Fruit fly (Drosophila melanogaster) whole organism, embryonic: ENCODE results near the gene vsg.

ENCODE experiments used
- CG10543 ChIP-seq: fragments of 200-800 bp; sonication (Bioruptor generic); optimal IDR thresholded peaks from 3 replicates; lab custom pipeline; 2017; ENCODE audit warnings: missing biosample characterization, mild to moderate bottlenecking, missing genetic modification characterization, moderate library complexity
- CG10959 ChIP-seq: fragments of 200-800 bp; sonication (Bioruptor generic); IDR thresholded peaks from 2 replicates; pipeline ENCODE4 v1.3.6; 2022; ENCODE audit warnings: missing biosample characterization, missing genetic modification characterization
- CG11398 ChIP-seq: fragments of 200-800 bp; sonication (Bioruptor generic); optimal IDR thresholded peaks from 2 replicates; lab custom pipeline; 2016; ENCODE audit warnings: missing biosample characterization, missing genetic modification characterization
- CG11696 ChIP-seq: fragments of 200-800 bp; sonication (Bioruptor generic); IDR thresholded peaks from 2 replicates; pipeline ENCODE4 v1.3.6; 2022; ENCODE audit warnings: missing biosample characterization, missing genetic modification characterization
- CG11723 ChIP-seq: fragments of 200-800 bp; sonication (Bioruptor generic); optimal IDR thresholded peaks from 2 replicates; lab custom pipeline; 2017; ENCODE audit warnings: missing biosample characterization, mild to moderate bottlenecking, missing genetic modification characterization
- CG12299 ChIP-seq: fragments of 200-800 bp; sonication (Bioruptor generic); optimal IDR thresholded peaks from 2 replicates; lab custom pipeline; 2018; ENCODE audit warnings: missing biosample characterization, mild to moderate bottlenecking, missing genetic modification characterization
- CG13424 ChIP-seq: fragments of 200-800 bp; sonication (Bioruptor generic); optimal IDR thresholded peaks from 2 replicates; lab custom pipeline; 2019; ENCODE audit warnings: missing biosample characterization, mild to moderate bottlenecking, missing genetic modification characterization, moderate library complexity
- CG15011 ChIP-seq: fragments of 200-800 bp; sonication (Bioruptor generic); optimal IDR thresholded peaks from 3 replicates; lab custom pipeline; 2018; ENCODE audit warnings: missing biosample characterization, mild to moderate bottlenecking, missing genetic modification characterization
- CG15269 ChIP-seq: fragments of 200-800 bp; sonication (Bioruptor generic); optimal IDR thresholded peaks from 2 replicates; lab custom pipeline; 2018; ENCODE audit warnings: missing biosample characterization, mild to moderate bottlenecking, missing genetic modification characterization, moderate library complexity
- CG17912 ChIP-seq: fragments of 200-800 bp; sonication (Bioruptor generic); optimal IDR thresholded peaks from 2 replicates; lab custom pipeline; 2018; ENCODE audit warnings: missing biosample characterization, mild to moderate bottlenecking, missing genetic modification characterization
- CG18011 ChIP-seq: fragments of 200-800 bp; sonication (Bioruptor generic); optimal IDR thresholded peaks from 2 replicates; lab custom pipeline; 2017; ENCODE audit warnings: missing biosample characterization, missing genetic modification characterization, mild to moderate bottlenecking, moderate library complexity, missing genotype
- CG18599 ChIP-seq: fragments of 200-800 bp; sonication (Bioruptor generic); optimal IDR thresholded peaks from 3 replicates; lab custom pipeline; 2017; ENCODE audit warnings: missing biosample characterization, missing genetic modification characterization, mild to moderate bottlenecking, moderate library complexity, missing genetic modification reagents
- CG31224 ChIP-seq: fragments of 200-800 bp; sonication (Bioruptor generic); IDR thresholded peaks from 2 replicates; pipeline ENCODE4 v1.3.6; 2022; ENCODE audit warnings: missing biosample characterization, missing genetic modification characterization
- CG32767 ChIP-seq: fragments of 200-800 bp; sonication (Bioruptor generic); IDR thresholded peaks from 2 replicates; pipeline ENCODE4 v1.3.6; 2022; ENCODE audit warnings: missing biosample characterization, missing genetic modification characterization
- CG34376 ChIP-seq: fragments of 200-800 bp; sonication (Bioruptor generic); optimal IDR thresholded peaks from 2 replicates; lab custom pipeline; 2018; ENCODE audit warnings: missing biosample characterization, mild to moderate bottlenecking, missing genetic modification characterization
- CG5953 ChIP-seq: fragments of 200-800 bp; sonication (Bioruptor generic); IDR thresholded peaks from 2 replicates; pipeline ENCODE4 v1.3.6; 2022; ENCODE audit warnings: missing biosample characterization, missing genetic modification characterization
- CG7745 ChIP-seq: fragments of 200-800 bp; sonication (Bioruptor generic); optimal IDR thresholded peaks from 2 replicates; lab custom pipeline; 2018; ENCODE audit warnings: missing biosample characterization, mild to moderate bottlenecking, missing genetic modification characterization, moderate library complexity
- CG9437 ChIP-seq: fragments of 200-800 bp; sonication (Bioruptor generic); optimal IDR thresholded peaks from 2 replicates; lab custom pipeline; 2018; ENCODE audit warnings: missing biosample characterization, mild to moderate bottlenecking, missing genetic modification characterization
- CG9727 ChIP-seq: fragments of 200-800 bp; sonication (Bioruptor generic); optimal IDR thresholded peaks from 3 replicates; lab custom pipeline; 2017; ENCODE audit warnings: missing biosample characterization, mild to moderate bottlenecking, missing genetic modification characterization
- Fer2 ChIP-seq: fragments of 200-800 bp; sonication (Bioruptor generic); optimal IDR thresholded peaks from 2 replicates; lab custom pipeline; 2018; ENCODE audit warnings: missing biosample characterization, mild to moderate bottlenecking, missing genetic modification characterization, moderate library complexity
- Hand ChIP-seq: fragments of 200-800 bp; sonication (Bioruptor generic); optimal IDR thresholded peaks from 2 replicates; lab custom pipeline; 2017; ENCODE audit warnings: mild to moderate bottlenecking, missing biosample characterization, missing genetic modification reagents, missing genetic modification characterization
- Kr ChIP-seq: fragments of 200-800 bp; sonication (Bioruptor generic); optimal IDR thresholded peaks from 2 replicates; lab custom pipeline; 2017; ENCODE audit warnings: missing biosample characterization, mild to moderate bottlenecking, missing genetic modification characterization
- Med ChIP-seq: fragments of 200-800 bp; sonication (Bioruptor generic); peaks from one replicate; lab custom pipeline; 2016; ENCODE audit warnings: missing biosample characterization, missing genetic modification characterization, mild to moderate bottlenecking, inconsistent platforms, moderate library complexity
- Myb ChIP-seq: fragments of 200-800 bp; sonication (Bioruptor generic); optimal IDR thresholded peaks from 2 replicates; lab custom pipeline; 2016; ENCODE audit warnings: missing biosample characterization, missing genetic modification characterization
- NC2α ChIP-seq: fragments of 200-800 bp; sonication (Bioruptor generic); optimal IDR thresholded peaks from 2 replicates; lab custom pipeline; 2016; ENCODE audit warnings: missing biosample characterization, missing genetic modification characterization
- NFAT ChIP-seq: fragments of 200-800 bp; sonication (Bioruptor generic); IDR thresholded peaks from 2 replicates; pipeline ENCODE4 v1.3.6; 2022; ENCODE audit warnings: missing biosample characterization, missing genetic modification characterization
- Oaz ChIP-seq: fragments of 200-800 bp; sonication (Bioruptor generic); IDR thresholded peaks from 2 replicates; pipeline ENCODE4 v1.3.6; 2022; ENCODE audit warnings: missing biosample characterization, missing genetic modification characterization
- Opbp ChIP-seq: fragments of 200-800 bp; sonication (Bioruptor generic); IDR thresholded peaks from 3 replicates; pipeline ENCODE4 v1.3.6; 2022; ENCODE audit warnings: missing biosample characterization, missing genetic modification characterization; ENCODE audit not compliant: partially characterized antibody
- Pdp1 ChIP-seq, 2 experiments: fragments of 200-800 bp; sonication (Bioruptor generic); optimal IDR thresholded peaks; 3 replicates each; lab custom pipeline; 2016; ENCODE audit warnings: missing biosample characterization in 2 of 2, missing genetic modification characterization in 2 of 2, mild to moderate bottlenecking in 1 of 2, moderate library complexity in 1 of 2
- Poxn ChIP-seq: fragments of 200-800 bp; sonication (Bioruptor generic); IDR thresholded peaks from 2 replicates; pipeline ENCODE4 v1.3.6; 2022; ENCODE audit warnings: missing biosample characterization, missing genetic modification characterization
- Side ChIP-seq: fragments of 200-800 bp; sonication (Bioruptor generic); optimal IDR thresholded peaks from 2 replicates; lab custom pipeline; 2016; ENCODE audit warnings: missing biosample characterization, missing genetic modification characterization
- Trl ChIP-seq, 3 experiments: fragments of >200 bp in 2 of 3; fragments of 200-800 bp in 1 of 3; sonication (Bioruptor generic) in 1 of 3; optimal IDR thresholded peaks; 2 replicates in 1 of 3; 3 replicates in 2 of 3; lab custom pipeline; 2016 to 2017; ENCODE audit warnings: missing biosample characterization in 1 of 3, missing genetic modification characterization in 1 of 3
- chm ChIP-seq: fragments of 200-800 bp; sonication (Bioruptor generic); IDR thresholded peaks from 2 replicates; pipeline ENCODE4 v1.3.6; 2022; ENCODE audit warnings: missing biosample characterization, missing genetic modification characterization
- cwo ChIP-seq: fragments of 200-800 bp; sonication (Bioruptor generic); optimal IDR thresholded peaks from 3 replicates; lab custom pipeline; 2017; ENCODE audit warnings: missing biosample characterization, missing genetic modification characterization, mild to moderate bottlenecking, moderate library complexity, missing genetic modification reagents
- fu2 ChIP-seq: fragments of 200-800 bp; sonication (Bioruptor generic); optimal IDR thresholded peaks from 2 replicates; lab custom pipeline; 2016; ENCODE audit warnings: missing biosample characterization, missing genetic modification characterization
- gcm2 ChIP-seq: fragments of 200-800 bp; sonication (Bioruptor generic); optimal IDR thresholded peaks from 2 replicates; lab custom pipeline; 2016; ENCODE audit warnings: missing biosample characterization, missing genetic modification characterization
- grau ChIP-seq: fragments of 200-800 bp; optimal IDR thresholded peaks from 3 replicates; lab custom pipeline; 2019; ENCODE audit warnings: missing biosample characterization, mild to moderate bottlenecking, missing genetic modification characterization, moderate library complexity
- lbe ChIP-seq: fragments of 200-800 bp; sonication (Bioruptor generic); optimal IDR thresholded peaks from 2 replicates; lab custom pipeline; 2016; ENCODE audit warnings: missing biosample characterization, mild to moderate bottlenecking, missing genetic modification characterization
- nau ChIP-seq: fragments of 200-800 bp; sonication (Bioruptor generic); optimal IDR thresholded peaks from 3 replicates; lab custom pipeline; 2017; ENCODE audit warnings: missing biosample characterization, mild to moderate bottlenecking, missing genetic modification characterization, missing genetic modification reagents
- nerfin-1 ChIP-seq: fragments of 200-800 bp; sonication (Bioruptor generic); optimal IDR thresholded peaks from 3 replicates; lab custom pipeline; 2019; ENCODE audit warnings: missing biosample characterization, mild to moderate bottlenecking, missing genetic modification characterization, moderate library complexity
- odd ChIP-seq: fragments of 200-800 bp; sonication (Bioruptor generic); optimal IDR thresholded peaks from 2 replicates; lab custom pipeline; 2017; ENCODE audit warnings: missing biosample characterization, mild to moderate bottlenecking, missing genetic modification characterization
- pho ChIP-seq: fragments of 200-800 bp; sonication (Bioruptor generic); optimal IDR thresholded peaks from 2 replicates; lab custom pipeline; 2016; ENCODE audit warnings: missing biosample characterization, missing genetic modification characterization
- psq ChIP-seq: fragments of 200-800 bp; sonication (Bioruptor generic); optimal IDR thresholded peaks from 2 replicates; lab custom pipeline; 2017; ENCODE audit warnings: missing biosample characterization, missing genetic modification characterization
- sisA ChIP-seq: fragments of 200-800 bp; sonication (Bioruptor generic); IDR thresholded peaks from 2 replicates; pipeline ENCODE4 v1.3.6; 2022; ENCODE audit warnings: missing biosample characterization, missing genetic modification characterization
- slbo ChIP-seq: fragments of 200-800 bp; sonication (Bioruptor generic); IDR thresholded peaks from 2 replicates; pipeline ENCODE4 v1.3.6; 2022; ENCODE audit warnings: missing biosample characterization, missing genetic modification characterization
- tap ChIP-seq: fragments of 200-800 bp; optimal IDR thresholded peaks from 3 replicates; lab custom pipeline; 2019; ENCODE audit warnings: missing biosample characterization, mild to moderate bottlenecking, missing genetic modification characterization, moderate library complexity
- tx ChIP-seq: fragments of 200-800 bp; sonication (Bioruptor generic); optimal IDR thresholded peaks from 2 replicates; lab custom pipeline; 2016; ENCODE audit warnings: missing biosample characterization, missing genetic modification characterization
- usp ChIP-seq: fragments of >200 bp; optimal IDR thresholded peaks from 2 replicates; lab custom pipeline; 2017; ENCODE audit warnings: missing biosample characterization, missing genetic modification characterization
- wdn ChIP-seq: fragments of 200-800 bp; sonication (Bioruptor generic); IDR thresholded peaks from 2 replicates; pipeline ENCODE4 v1.3.6; 2022; ENCODE audit warnings: missing biosample characterization, missing genetic modification characterization
- zfh1 ChIP-seq: fragments of 200-800 bp; sonication (Bioruptor generic); IDR thresholded peaks from 3 replicates; pipeline ENCODE4 v1.3.6; 2022; ENCODE audit warnings: missing biosample characterization, missing genetic modification characterization

The vsg gene

dm6 chr3L:9763389-9763917 is 49.3 kb downstream of the vsg start, which contains the start of gene Ae2 (continued):
- TF ChIP-seq CG17912 (GFP tag; lab: Kevin White, UChicago) = no peak
- peak; percentile 1 for TF ChIP-seq pho (GFP tag; lab: Kevin White, UChicago)
- TF ChIP-seq CG32767 (GFP tag; lab: Robert Waterston, UW) = no peak
- no peak for TF ChIP-seq Hand
- peak; percentile 99 for TF ChIP-seq cwo (GFP tag; lab: Kevin White, UChicago)
- TF ChIP-seq usp = no peak
- peak; percentile 72 for TF ChIP-seq CG9437 (GFP tag; lab: Kevin White, UChicago)
- peak; percentile 22; the same call in 1 of the 2 replicates for TF ChIP-seq slbo (GFP tag; lab: Robert Waterston, UW)
- TF ChIP-seq tap (tag; lab: Kevin White, UChicago) = no peak
- TF ChIP-seq CG15011 (GFP tag; lab: Kevin White, UChicago) = no peak
- TF ChIP-seq CG10543 = peak; percentile 40
- TF ChIP-seq Kr = no peak
- TF ChIP-seq Trl (optimal IDR thresholded peaks at IDR 0.05; lab: Kevin White, UChicago) = peak; percentile 50 to 63
- no peak for TF ChIP-seq Trl (GFP tag; optimal IDR thresholded peaks at IDR 0.05; lab: Kevin White, UChicago)
- TF ChIP-seq Side (GFP tag; lab: Kevin White, UChicago) = no peak
- TF ChIP-seq sisA (GFP tag; lab: Robert Waterston, UW) = no peak
- no peak for TF ChIP-seq NC2α (GFP tag; lab: Kevin White, UChicago)
- no peak for TF ChIP-seq zfh1 (GFP tag; lab: Robert Waterston, UW)
- TF ChIP-seq odd (GFP tag; lab: Kevin White, UChicago) = no peak
- TF ChIP-seq wdn (GFP tag; lab: Robert Waterston, UW) = no peak
- TF ChIP-seq Pdp1 (GFP tag; optimal IDR thresholded peaks at IDR 0.05; lab: Kevin White, UChicago) = peak in 1 of 2 experiments; percentile 55
- TF ChIP-seq CG12299 (tag; lab: Kevin White, UChicago) = no peak
- TF ChIP-seq CG18011 (GFP tag; lab: Kevin White, UChicago) = no peak
- TF ChIP-seq CG10959 (GFP tag; lab: Robert Waterston, UW) = no peak
- no peak for TF ChIP-seq CG11696 (GFP tag; lab: Robert Waterston, UW)
- TF ChIP-seq CG9727 (GFP tag; lab: Kevin White, UChicago) = no peak
- no peak for TF ChIP-seq tx (GFP tag; lab: Kevin White, UChicago)
- no peak for TF ChIP-seq nau (GFP tag; lab: Kevin White, UChicago)
- TF ChIP-seq CG18599 (GFP tag; lab: Kevin White, UChicago) = no peak
- no peak for TF ChIP-seq nerfin-1 (tag; lab: Kevin White, UChicago)
- TF ChIP-seq NFAT (GFP tag; lab: Robert Waterston, UW) = peak; percentile 28; the same call in 1 of the 2 replicates
- no peak for TF ChIP-seq Oaz (GFP tag; lab: Robert Waterston, UW)
- TF ChIP-seq psq = peak; percentile 92
- TF ChIP-seq CG13424 (tag; lab: Kevin White, UChicago) = no peak
- no peak for TF ChIP-seq CG31224 (GFP tag; lab: Robert Waterston, UW)
- no peak for TF ChIP-seq CG11398
- peak; percentile 24 for TF ChIP-seq CG15269 (tag; lab: Kevin White, UChicago)
- TF ChIP-seq chm (GFP tag; lab: Robert Waterston, UW) = no peak
- peak; percentile 10 for TF ChIP-seq lbe (GFP tag; lab: Kevin White, UChicago)
- no peak for TF ChIP-seq Fer2
- TF ChIP-seq gcm2 (GFP tag; lab: Kevin White, UChicago) = no peak
- no peak for TF ChIP-seq CG11723 (GFP tag; lab: Kevin White, UChicago)
- TF ChIP-seq CG34376 (GFP tag; lab: Kevin White, UChicago) = peak; percentile 3
- TF ChIP-seq fu2 (GFP tag; lab: Kevin White, UChicago) = no peak
- TF ChIP-seq Med (GFP tag; lab: Kevin White, UChicago) = peak; percentile 85
- TF ChIP-seq Myb (GFP tag; lab: Kevin White, UChicago) = no peak
- TF ChIP-seq Opbp (GFP tag; lab: Robert Waterston, UW) = peak; percentile 19; the same call in 1 of the 3 replicates
- TF ChIP-seq CG7745 (tag; lab: Kevin White, UChicago) = no peak
- no peak for TF ChIP-seq CG5953
- peak; percentile 3 for TF ChIP-seq grau (tag; lab: Kevin White, UChicago)
- TF ChIP-seq Poxn (GFP tag; lab: Robert Waterston, UW) = no peak
